Worm (Caenorhabditis elegans): ENCODE data around the gene Y105C5B.8.

Gene Y105C5B.8

DNA sequence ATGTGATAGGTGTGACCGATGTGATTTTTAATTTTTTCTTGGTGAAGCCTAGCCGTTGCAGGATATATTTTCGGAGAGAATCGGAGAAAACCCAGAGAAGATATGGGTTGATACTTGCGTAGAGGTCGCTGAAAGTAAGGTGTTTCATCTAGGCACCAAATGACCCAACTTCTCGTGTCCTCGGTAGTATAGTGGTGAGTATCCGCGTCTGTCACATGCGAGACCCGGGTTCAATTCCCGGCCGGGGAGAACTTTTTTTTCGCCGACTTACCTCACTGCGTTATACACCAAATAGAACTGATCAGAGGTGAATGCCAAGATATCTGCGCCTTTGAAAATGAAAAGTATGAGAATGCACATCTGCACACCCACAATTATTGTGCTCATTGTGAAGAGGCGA lies 5.2 kb upstream of the Y105C5B.8 start (continued):
- peak; percentile 44; the same call in 1 of the 2 replicates for TF ChIP-seq mxl-2 (GFP tag; conservative IDR thresholded peaks at IDR 0.05)
- peak; percentile 62; the same call in 1 of the 2 replicates for TF ChIP-seq nhr-42 (GFP tag; IDR thresholded peaks at IDR 0.05)
- peak; percentile 71; the same call in 1 of the 2 replicates for TF ChIP-seq D1046.2 (GFP tag; IDR thresholded peaks at IDR 0.05)
- peak; percentile 19 for TF ChIP-seq zfp-2 (tag; optimal IDR thresholded peaks at IDR 0.05)
- TF ChIP-seq egl-27 (tag; optimal IDR thresholded peaks at IDR 0.05): no peak
- TF ChIP-seq attf-4 (tag; optimal IDR thresholded peaks at IDR 0.05): no peak
- TF ChIP-seq nhr-25 (tag; optimal IDR thresholded peaks at IDR 0.05; ENCODE audit: borderline replicate concordance, insufficient read depth): no peak
- no peak for TF ChIP-seq nhr-76 (tag; optimal IDR thresholded peaks at IDR 0.05)
- TF ChIP-seq dmd-6 (GFP tag; IDR thresholded peaks at IDR 0.05): peak; percentile 68
- TF ChIP-seq ceh-44 (GFP tag; IDR thresholded peaks at IDR 0.05): no peak
- TF ChIP-seq ZK337.2 (GFP tag; IDR thresholded peaks at IDR 0.05): no peak
- no peak for TF ChIP-seq nhr-11 (tag; optimal IDR thresholded peaks at IDR 0.05)
- no peak for TF ChIP-seq dpl-1 (GFP tag; optimal IDR thresholded peaks at IDR 0.05)
- peak; percentile 81; the same call in 1 of the 2 replicates for TF ChIP-seq pha-4 (GFP tag; IDR thresholded peaks at IDR 0.05)
- TF ChIP-seq pha-4 (tag; optimal IDR thresholded peaks at IDR 0.05): no peak
- no peak for TF ChIP-seq pqm-1 (tag; optimal IDR thresholded peaks at IDR 0.05)
- TF ChIP-seq rbr-2 (tag; optimal IDR thresholded peaks at IDR 0.05): peak; percentile 26

- TF ChIP-seq F37D6.2 (tag; optimal IDR thresholded peaks at IDR 0.05) (no peak), mep-1 (tag; optimal IDR thresholded peaks at IDR 0.05) (peak; percentile 67), dmd-8 (GFP tag; IDR thresholded peaks at IDR 0.05) (peak; percentile 88), set-16 (GFP tag; IDR thresholded peaks at IDR 0.05) (no peak; the same call in 1 of the 2 replicates), nhr-48 (tag; optimal IDR thresholded peaks at IDR 0.05) (no peak), lim-7 (GFP tag; IDR thresholded peaks at IDR 0.05) (no peak), fos-1 (tag; optimal IDR thresholded peaks at IDR 0.05) (no peak), F44E2.7 (GFP tag; IDR thresholded peaks at IDR 0.05) (no peak), lin-29 (GFP tag; IDR thresholded peaks at IDR 0.05) (0 out of 2 replicates have a peak, but pooled peaks have one; percentile 59), cey-2 (tag; optimal IDR thresholded peaks at IDR 0.05; ENCODE audit: borderline replicate concordance, insufficient read depth) (no peak), unc-130 (GFP tag; optimal IDR thresholded peaks at IDR 0.05) (peak; percentile 34), nhr-111 (GFP tag; optimal IDR thresholded peaks at IDR 0.05) (no peak), nhr-42 (GFP tag; IDR thresholded peaks at IDR 0.05) (no peak), mes-2 (tag; optimal IDR thresholded peaks at IDR 0.05; ENCODE audit: poor library complexity, severe bottlenecking) (no peak), fkh-10 (GFP tag; optimal IDR thresholded peaks at IDR 0.05) (no peak), ztf-7 (tag; optimal IDR thresholded peaks at IDR 0.05) (no peak), snpc-1.2 (GFP tag; IDR thresholded peaks at IDR 0.05) (peak; percentile 99), mxl-3 (GFP tag; optimal IDR thresholded peaks at IDR 0.05) (peak; percentile 72), ceh-20 (GFP tag; IDR thresholded peaks at IDR 0.05) (0 out of 2 replicates have a peak, but pooled peaks have one; percentile 44), ceh-62 (tag; optimal IDR thresholded peaks at IDR 0.05) (no peak), daf-16 (GFP tag; optimal IDR thresholded peaks at IDR 0.05) (no peak), daf-16 (tag; optimal IDR thresholded peaks at IDR 0.05) (peak; percentile 49), aly-2 (tag; optimal IDR thresholded peaks at IDR 0.05) (no peak), ztf-11 (tag; optimal IDR thresholded peaks at IDR 0.05) (no peak), lsy-2 (tag; optimal IDR thresholded peaks at IDR 0.05) (no peak), F26F4.8 (GFP tag; conservative IDR thresholded peaks at IDR 0.05) (peak; percentile 66; the same call in 1 of the 2 replicates), nhr-11 (tag; optimal IDR thresholded peaks at IDR 0.05) (no peak), php-3 (GFP tag; IDR thresholded peaks at IDR 0.05) (no peak), ceh-82 (tag; optimal IDR thresholded peaks at IDR 0.05) (no peak), tag-97 (GFP tag; IDR thresholded peaks at IDR 0.05) (no peak), rbr-2 (tag; optimal IDR thresholded peaks at IDR 0.05) (peak; percentile 15), nhr-41 (GFP tag; IDR thresholded peaks at IDR 0.05) (no peak), T26A8.4 (GFP tag; IDR thresholded peaks at IDR 0.05) (peak; percentile 73), lin-1 (GFP tag; IDR thresholded peaks at IDR 0.05) (0 out of 2 replicates have a peak, but pooled peaks have one; percentile 12), nhr-6 (tag; optimal IDR thresholded peaks at IDR 0.05) (no peak), egl-43 (GFP tag; IDR thresholded peaks at IDR 0.05) (no peak; the same call in 1 of the 2 replicates), ctbp-1 (GFP tag; IDR thresholded peaks at IDR 0.05) (peak; percentile 47; the same call in 1 of the 2 replicates)
Observed at ce11 chrIV:15931176-15931575, 4.5 kb upstream of the Y105C5B.8 start.
